Fruit fly (Drosophila melanogaster) whole organism, embryonic: Measurements from ENCODE around the gene Nazo.

Experiments used
- BEAF-32 ChIP-seq: fragments of 200-800 bp; sonication (Bioruptor generic); optimal IDR thresholded peaks from 3 replicates; lab custom pipeline; 2017; ENCODE audit warnings: missing biosample characterization, missing genetic modification characterization, mild to moderate bottlenecking, moderate library complexity, missing genetic modification reagents
- CG10267 ChIP-seq: fragments of 200-800 bp; sonication (Bioruptor generic); optimal IDR thresholded peaks from 2 replicates; lab custom pipeline; 2018; ENCODE audit warnings: missing biosample characterization, mild to moderate bottlenecking, missing genetic modification characterization, moderate library complexity
- CG10321 ChIP-seq: fragments of 200-800 bp; sonication (Bioruptor generic); IDR thresholded peaks from 2 replicates; pipeline ENCODE4 v1.3.6; 2022; ENCODE audit warnings: missing biosample characterization, missing genetic modification characterization
- CG10366 ChIP-seq: fragments of 200-800 bp; sonication (Bioruptor generic); IDR thresholded peaks from 2 replicates; pipeline ENCODE4 v1.3.6; 2022; ENCODE audit warnings: missing biosample characterization, missing genetic modification characterization
- CG11247 ChIP-seq: fragments of 200-800 bp; sonication (Bioruptor generic); IDR thresholded peaks from 2 replicates; pipeline ENCODE4 v1.3.6; 2022; ENCODE audit warnings: missing biosample characterization, missing genetic modification characterization
- CG12744 ChIP-seq: fragments of 200-800 bp; sonication (Bioruptor generic); optimal IDR thresholded peaks from 2 replicates; lab custom pipeline; 2016; ENCODE audit warnings: missing biosample characterization, missing genetic modification characterization
- CG13287 ChIP-seq: fragments of 200-800 bp; sonication (Bioruptor generic); IDR thresholded peaks from 2 replicates; pipeline ENCODE4 v1.3.6; 2022; ENCODE audit warnings: missing biosample characterization, missing genetic modification characterization; ENCODE audit not compliant: partially characterized antibody
- CG16779 ChIP-seq: fragments of 200-800 bp; sonication (Bioruptor generic); IDR thresholded peaks from 2 replicates; pipeline ENCODE4 v1.3.6; 2022; ENCODE audit warnings: missing biosample characterization, missing genetic modification characterization
- CG17361 ChIP-seq: fragments of 200-800 bp; sonication (Bioruptor generic); IDR thresholded peaks from 3 replicates; pipeline ENCODE4 v1.3.6; 2022; ENCODE audit warnings: missing biosample characterization, missing genetic modification characterization
- CG2129 ChIP-seq: fragments of 200-800 bp; sonication (Bioruptor generic); IDR thresholded peaks from 2 replicates; pipeline ENCODE4 v1.3.6; 2022; ENCODE audit warnings: missing biosample characterization, missing genetic modification characterization; ENCODE audit not compliant: partially characterized antibody
- CG34422 ChIP-seq: fragments of 200-800 bp; sonication (Bioruptor generic); IDR thresholded peaks from 3 replicates; pipeline ENCODE4 v1.3.6; 2022; ENCODE audit warnings: missing biosample characterization, missing genetic modification characterization
- CG4282 ChIP-seq: fragments of 200-800 bp; sonication (Bioruptor generic); optimal IDR thresholded peaks from 2 replicates; lab custom pipeline; 2016; ENCODE audit warnings: missing biosample characterization, missing genetic modification characterization
- CG4424 ChIP-seq: fragments of 200-800 bp; sonication (Bioruptor generic); optimal IDR thresholded peaks from 3 replicates; lab custom pipeline; 2016; ENCODE audit warnings: missing biosample characterization, missing genetic modification characterization
- CG6654 ChIP-seq: fragments of 200-800 bp; sonication (Bioruptor generic); optimal IDR thresholded peaks from 2 replicates; lab custom pipeline; 2017; ENCODE audit warnings: missing biosample characterization, mild to moderate bottlenecking, missing genetic modification characterization
- CG9727 ChIP-seq: fragments of 200-800 bp; sonication (Bioruptor generic); optimal IDR thresholded peaks from 3 replicates; lab custom pipeline; 2017; ENCODE audit warnings: missing biosample characterization, mild to moderate bottlenecking, missing genetic modification characterization
- CG9932 ChIP-seq: fragments of 200-800 bp; sonication (Bioruptor generic); IDR thresholded peaks from 2 replicates; pipeline ENCODE4 v1.3.6; 2022; ENCODE audit warnings: missing biosample characterization, missing genetic modification characterization
- CTCF ChIP-seq: fragments of 200-800 bp; sonication (Bioruptor generic); optimal IDR thresholded peaks from 2 replicates; lab custom pipeline; 2017; ENCODE audit warnings: missing biosample characterization, mild to moderate bottlenecking, missing genetic modification characterization, moderate library complexity
- Camta ChIP-seq: fragments of 200-800 bp; sonication (Bioruptor generic); optimal IDR thresholded peaks from 2 replicates; lab custom pipeline; 2016; ENCODE audit warnings: missing biosample characterization, missing genetic modification characterization
- Deaf1 ChIP-seq: fragments of 200-800 bp; optimal IDR thresholded peaks from 3 replicates; lab custom pipeline; 2019; ENCODE audit warnings: missing biosample characterization, mild to moderate bottlenecking, missing genetic modification characterization, moderate library complexity
- Dfd ChIP-seq, 2 experiments: fragments of >200 bp; optimal IDR thresholded peaks; 2 replicates each; lab custom pipeline; 2017; ENCODE audit warnings: missing biosample characterization in 2 of 2, missing genetic modification characterization in 2 of 2
- ERR ChIP-seq: fragments of 200-800 bp; sonication (Bioruptor generic); optimal IDR thresholded peaks from 2 replicates; lab custom pipeline; 2016; ENCODE audit warnings: missing biosample characterization, missing genetic modification characterization
- H2.0 ChIP-seq: fragments of 200-800 bp; sonication (Bioruptor generic); IDR thresholded peaks from 2 replicates; pipeline ENCODE4 v1.3.6; 2022; ENCODE audit warnings: missing biosample characterization, missing genetic modification characterization
- HmgD ChIP-seq: fragments of 200-800 bp; sonication (Bioruptor generic); optimal IDR thresholded peaks from 3 replicates; lab custom pipeline; 2016; ENCODE audit warnings: missing biosample characterization, missing genetic modification characterization
- Hr51 ChIP-seq, 2 experiments: fragments of 200-800 bp; sonication (Bioruptor generic); optimal IDR thresholded peaks; 2 replicates in 1 of 2; 3 replicates in 1 of 2; lab custom pipeline; 2016 to 2018; ENCODE audit warnings: missing biosample characterization in 2 of 2, missing genetic modification characterization in 2 of 2, mild to moderate bottlenecking in 1 of 2, moderate library complexity in 1 of 2
- Hsf ChIP-seq: fragments of 200-800 bp; sonication (Bioruptor generic); optimal IDR thresholded peaks from 3 replicates; lab custom pipeline; 2016; ENCODE audit warnings: missing biosample characterization, missing genetic modification characterization
- Jarid2 ChIP-seq: fragments of 200-800 bp; sonication (Bioruptor generic); optimal IDR thresholded peaks from 3 replicates; lab custom pipeline; 2017; ENCODE audit warnings: mild to moderate bottlenecking, missing biosample characterization, missing genetic modification reagents, missing genetic modification characterization
- Opbp ChIP-seq: fragments of 200-800 bp; sonication (Bioruptor generic); IDR thresholded peaks from 3 replicates; pipeline ENCODE4 v1.3.6; 2022; ENCODE audit warnings: missing biosample characterization, missing genetic modification characterization; ENCODE audit not compliant: partially characterized antibody
- TFAM ChIP-seq: fragments of 200-800 bp; sonication (Bioruptor generic); optimal IDR thresholded peaks from 2 replicates; lab custom pipeline; 2017; ENCODE audit warnings: missing biosample characterization, missing genetic modification characterization, inconsistent platforms
- Trl ChIP-seq, 3 experiments: fragments of >200 bp in 2 of 3; fragments of 200-800 bp in 1 of 3; sonication (Bioruptor generic) in 1 of 3; optimal IDR thresholded peaks; 2 replicates in 1 of 3; 3 replicates in 2 of 3; lab custom pipeline; 2016 to 2017; ENCODE audit warnings: missing biosample characterization in 1 of 3, missing genetic modification characterization in 1 of 3
- amos ChIP-seq: fragments of 200-800 bp; sonication (Bioruptor generic); IDR thresholded peaks from 2 replicates; pipeline ENCODE4 v1.3.6; 2022; ENCODE audit warnings: missing biosample characterization, missing genetic modification characterization; ENCODE audit not compliant: partially characterized antibody
- bigmax ChIP-seq: fragments of 200-800 bp; sonication (Bioruptor generic); optimal IDR thresholded peaks from 2 replicates; lab custom pipeline; 2018; ENCODE audit warnings: missing biosample characterization, mild to moderate bottlenecking, missing genetic modification characterization
- bsh ChIP-seq, 2 experiments: fragments of 200-800 bp; sonication (Bioruptor generic); optimal IDR thresholded peaks; 2 replicates each; lab custom pipeline; 2017 to 2018; ENCODE audit warnings: mild to moderate bottlenecking in 2 of 2, missing biosample characterization in 2 of 2, missing genetic modification characterization in 2 of 2, moderate library complexity in 1 of 2
- dmrt11E ChIP-seq: fragments of 200-800 bp; sonication (Bioruptor generic); optimal IDR thresholded peaks from 3 replicates; lab custom pipeline; 2018; ENCODE audit warnings: missing biosample characterization, mild to moderate bottlenecking, missing genetic modification characterization, moderate library complexity
- dpn ChIP-seq, 2 experiments: fragments of 200-800 bp; sonication (Bioruptor generic); optimal IDR thresholded peaks; 3 replicates each; lab custom pipeline; 2016; ENCODE audit warnings: missing biosample characterization in 2 of 2, missing genetic modification characterization in 2 of 2
- fd102C ChIP-seq: fragments of 200-800 bp; sonication (Bioruptor generic); optimal IDR thresholded peaks from 2 replicates; lab custom pipeline; 2018; ENCODE audit warnings: missing biosample characterization, mild to moderate bottlenecking, missing genetic modification characterization, moderate library complexity
- fu2 ChIP-seq: fragments of 200-800 bp; sonication (Bioruptor generic); optimal IDR thresholded peaks from 2 replicates; lab custom pipeline; 2016; ENCODE audit warnings: missing biosample characterization, missing genetic modification characterization
- luna ChIP-seq: fragments of 200-800 bp; sonication (Bioruptor generic); optimal IDR thresholded peaks from 2 replicates; lab custom pipeline; 2016; ENCODE audit warnings: missing biosample characterization, missing genetic modification characterization
- nerfin-1 ChIP-seq: fragments of 200-800 bp; sonication (Bioruptor generic); optimal IDR thresholded peaks from 3 replicates; lab custom pipeline; 2019; ENCODE audit warnings: missing biosample characterization, mild to moderate bottlenecking, missing genetic modification characterization, moderate library complexity
- pb ChIP-seq: fragments of 200-800 bp; sonication (Bioruptor generic); optimal IDR thresholded peaks from 3 replicates; lab custom pipeline; 2016; ENCODE audit warnings: missing biosample characterization, missing genetic modification characterization
- pnt ChIP-seq: fragments of 200-800 bp; sonication (Bioruptor generic); optimal IDR thresholded peaks from 3 replicates; lab custom pipeline; 2016; ENCODE audit warnings: missing biosample characterization, missing genetic modification characterization
- rib ChIP-seq: fragments of 200-800 bp; sonication (Bioruptor generic); IDR thresholded peaks from 2 replicates; pipeline ENCODE4 v1.3.6; 2022; ENCODE audit warnings: missing biosample characterization, missing genetic modification characterization
- sens ChIP-seq: fragments of 200-800 bp; sonication (Bioruptor generic); peaks from one replicate; lab custom pipeline; 2016; ENCODE audit warnings: missing biosample characterization, missing genetic modification characterization
- sens-2 ChIP-seq: fragments of 200-800 bp; sonication (Bioruptor generic); IDR thresholded peaks from 2 replicates; pipeline ENCODE4 v1.3.6; 2022; ENCODE audit warnings: missing biosample characterization, missing genetic modification characterization
- slou ChIP-seq: fragments of 200-800 bp; sonication (Bioruptor generic); optimal IDR thresholded peaks from 3 replicates; lab custom pipeline; 2016; ENCODE audit warnings: missing biosample characterization, missing genetic modification characterization
- tll ChIP-seq, 2 experiments: fragments of 200-800 bp in 1 of 2; fragments of >200 bp in 1 of 2; sonication (Bioruptor generic) in 1 of 2; optimal IDR thresholded peaks; 2 replicates each; lab custom pipeline; 2017 to 2019; ENCODE audit warnings: missing biosample characterization in 2 of 2, missing genetic modification characterization in 2 of 2, mild to moderate bottlenecking in 1 of 2, moderate library complexity in 1 of 2
- toy ChIP-seq: fragments of 200-800 bp; sonication (Bioruptor generic); IDR thresholded peaks from 2 replicates; pipeline ENCODE4 v1.3.6; 2022; ENCODE audit warnings: missing biosample characterization, missing genetic modification characterization
- usp ChIP-seq: fragments of >200 bp; optimal IDR thresholded peaks from 2 replicates; lab custom pipeline; 2017; ENCODE audit warnings: missing biosample characterization, missing genetic modification characterization
- yki ChIP-seq: fragments of >200 bp; optimal IDR thresholded peaks from 3 replicates; lab custom pipeline; 2018
- zen ChIP-seq: fragments of 200-800 bp; sonication (Bioruptor generic); optimal IDR thresholded peaks from 3 replicates; lab custom pipeline; 2018; ENCODE audit warnings: missing biosample characterization, mild to moderate bottlenecking, missing genetic modification characterization, moderate library complexity
- zfh2 ChIP-seq: fragments of 200-800 bp; sonication (Bioruptor generic); optimal IDR thresholded peaks from 2 replicates; lab custom pipeline; 2016; ENCODE audit warnings: missing biosample characterization, missing genetic modification characterization

Gene Nazo

DNA sequence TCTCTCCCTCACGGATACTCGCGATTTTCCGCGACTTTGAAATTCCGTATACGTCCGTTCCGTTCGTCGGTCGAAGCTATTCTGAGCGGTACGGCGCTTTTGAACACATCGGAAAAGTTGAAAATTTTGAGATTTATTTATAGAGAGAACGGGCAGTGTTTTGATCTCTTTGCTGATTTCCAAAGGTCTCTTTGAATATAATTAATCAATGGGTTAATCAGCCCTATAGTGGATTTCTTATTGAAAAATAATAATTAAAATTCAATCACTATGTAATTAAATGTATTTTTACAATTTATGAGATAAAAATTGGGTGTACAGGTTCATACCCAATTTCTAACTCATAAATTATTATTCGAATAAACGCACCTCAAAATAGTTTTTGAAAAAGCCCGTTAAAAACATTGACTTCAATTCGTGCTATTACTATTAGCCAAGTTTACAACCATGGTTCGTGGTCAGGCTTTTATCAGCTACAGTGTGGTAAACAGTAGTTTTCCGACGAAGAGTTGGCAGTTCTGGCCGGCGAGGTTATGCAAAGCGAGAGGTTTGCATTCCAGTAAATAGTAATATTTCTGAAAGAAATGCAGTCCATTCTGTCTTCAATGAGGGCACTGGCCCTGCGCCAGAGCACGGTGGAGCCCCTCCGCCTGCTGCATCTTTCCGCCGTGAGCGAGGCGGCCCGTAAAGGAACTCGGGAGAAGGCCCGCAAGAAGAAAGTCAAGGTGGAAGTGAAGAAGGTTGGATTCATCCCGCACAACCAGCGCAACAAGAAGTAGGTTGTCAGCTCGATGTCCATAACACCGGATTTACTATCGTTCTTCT, 13.5 kb downstream of the Nazo start, which contains the start of the genes CG9626 and mRpL1 (continued):
- TF ChIP-seq zfh2 (peak; percentile 47), fd102C (no peak), Dfd (GFP tag; optimal IDR thresholded peaks at IDR 0.05; lab: Kevin White, UChicago) (no peak), bsh (GFP tag; optimal IDR thresholded peaks at IDR 0.05; lab: Kevin White, UChicago) (no peak), CG9727 (GFP tag; lab: Kevin White, UChicago) (no peak), CG34422 (no peak), Hr51 (GFP tag; optimal IDR thresholded peaks at IDR 0.05; lab: Kevin White, UChicago) (no peak), ERR (peak; percentile 16), sens (GFP tag; lab: Kevin White, UChicago) (peak; percentile 68), bigmax (GFP tag; lab: Kevin White, UChicago) (peak; percentile 93), zen (tag; lab: Kevin White, UChicago) (peak; percentile 63), CG4282 (no peak), CG12744 (GFP tag; lab: Kevin White, UChicago) (no peak), slou (no peak), Trl (optimal IDR thresholded peaks at IDR 0.05; lab: Kevin White, UChicago) (no peak), Trl (GFP tag; optimal IDR thresholded peaks at IDR 0.05; lab: Kevin White, UChicago) (no peak), CG17361 (no peak), CG2129 (GFP tag; lab: Robert Waterston, UW) (no peak), CG9932 (GFP tag; lab: Robert Waterston, UW) (peak; percentile 28; the same call in 1 of the 2 replicates), tll (GFP tag; optimal IDR thresholded peaks at IDR 0.05; lab: Kevin White, UChicago) (peak in 1 of 2 experiments; percentile 89), CG6654 (GFP tag; lab: Kevin White, UChicago) (no peak), TFAM (GFP tag; lab: Kevin White, UChicago) (no peak), CG16779 (GFP tag; lab: Robert Waterston, UW) (no peak), Jarid2 (GFP tag; lab: Kevin White, UChicago) (no peak), nerfin-1 (tag; lab: Kevin White, UChicago) (peak; percentile 40), dmrt11E (peak; percentile 6), BEAF-32 (GFP tag; lab: Kevin White, UChicago) (peak; percentile 58), CG11247 (GFP tag; lab: Robert Waterston, UW) (no peak), Camta (peak; percentile 31), yki (lab: Kevin White, UChicago) (no peak), pnt (GFP tag; lab: Kevin White, UChicago) (no peak), HmgD (GFP tag; lab: Kevin White, UChicago) (peak; percentile 43), Opbp (GFP tag; lab: Robert Waterston, UW) (peak; percentile 63; the same call in 2 of the 3 replicates), Deaf1 (tag; lab: Kevin White, UChicago) (peak; percentile 58), dpn (GFP tag; optimal IDR thresholded peaks at IDR 0.05; lab: Kevin White, UChicago) (peak in 1 of 2 experiments; percentile 43), CG10321 (no peak), sens-2 (GFP tag; lab: Robert Waterston, UW) (no peak), usp (GFP tag; lab: Kevin White, UChicago) (no peak), CG10366 (GFP tag; lab: Robert Waterston, UW) (no peak), CG10267 (tag; lab: Kevin White, UChicago) (peak; percentile 94), CG4424 (GFP tag; lab: Kevin White, UChicago) (no peak), pb (no peak), Hsf (peak; percentile 27), rib (no peak), CG13287 (GFP tag; lab: Robert Waterston, UW) (peak; percentile 60), CTCF (GFP tag; lab: Kevin White, UChicago) (peak; percentile 82), fu2 (GFP tag; lab: Kevin White, UChicago) (peak; percentile 5), toy (GFP tag; lab: Robert Waterston, UW) (no peak), amos (peak; percentile 35; the same call in 1 of the 2 replicates), H2.0 (GFP tag; lab: Robert Waterston, UW) (no peak), luna (GFP tag; lab: Kevin White, UChicago) (no peak)
